Worm (Caenorhabditis elegans): ENCODE results near the gene rps-1.

ce11 chrIII:4474908-4475307, 810 bp upstream of the rps-1 start, which contains the start of gene ifet-1:
- TF ChIP-seq W03F9.2 (tag; optimal IDR thresholded peaks at IDR 0.05) (no peak), him-1 (tag; optimal IDR thresholded peaks at IDR 0.05) (no peak), dao-5 (tag; optimal IDR thresholded peaks at IDR 0.05) (no peak)
